Fruit fly (Drosophila melanogaster): ENCODE data around the gene Aven.

The Aven gene

dm6 chrX:12629564-12629963 is at the start of gene Aven, which contains the start of gene CG2540:
Gene Aven, minus strand, starts transcription at chrX:12629640.
Gene CG2540, plus strand, starts transcription at chrX:12629878.
- no peak for TF ChIP-seq Rel (GFP tag; optimal IDR thresholded peaks at IDR 0.05)
- TF ChIP-seq Rel (tag; optimal IDR thresholded peaks at IDR 0.05): peak; percentile 79
- peak; percentile 88 for TF ChIP-seq Sp1 (GFP tag; optimal IDR thresholded peaks at IDR 0.05)
- peak; percentile 69 for TF ChIP-seq sage (GFP tag; optimal IDR thresholded peaks at IDR 0.05)
- no peak for TF ChIP-seq CG32264 (GFP tag; optimal IDR thresholded peaks at IDR 0.05)
- TF ChIP-seq woc (GFP tag; optimal IDR thresholded peaks at IDR 0.05): peak; percentile 54
- TF ChIP-seq ey (GFP tag; optimal IDR thresholded peaks at IDR 0.05): peak; percentile 19
- peak; percentile 39 for TF ChIP-seq Hnf4 (GFP tag; optimal IDR thresholded peaks at IDR 0.05)
- peak; percentile 70 for TF ChIP-seq psq (GFP tag; optimal IDR thresholded peaks at IDR 0.05)
- peak; percentile 71 for TF ChIP-seq OdsH (GFP tag; optimal IDR thresholded peaks at IDR 0.05)
- no peak for TF ChIP-seq CrebA (GFP tag; optimal IDR thresholded peaks at IDR 0.05; ENCODE audit: borderline replicate concordance)
- TF ChIP-seq h (GFP tag; optimal IDR thresholded peaks at IDR 0.05): peak; percentile 59
- TF ChIP-seq dmrt93B (GFP tag; optimal IDR thresholded peaks at IDR 0.05): peak; percentile 53
- TF ChIP-seq dl (GFP tag; optimal IDR thresholded peaks at IDR 0.05; ENCODE audit: insufficient read depth in 1 of 2, partially characterized antibody in 2 of 2): no peak
- TF ChIP-seq fru (GFP tag; optimal IDR thresholded peaks at IDR 0.05): peak; percentile 65
- no peak for TF ChIP-seq Dfd (GFP tag; optimal IDR thresholded peaks at IDR 0.05)
- TF ChIP-seq Dif (GFP tag; optimal IDR thresholded peaks at IDR 0.05; ENCODE audit: partially characterized antibody): no peak
- TF ChIP-seq rgr (GFP tag; optimal IDR thresholded peaks at IDR 0.05): peak; percentile 75
- peak; percentile 80 for TF ChIP-seq CG9705 (GFP tag; optimal IDR thresholded peaks at IDR 0.05)
- TF ChIP-seq sv (GFP tag; optimal IDR thresholded peaks at IDR 0.05): peak; percentile 37
- TF ChIP-seq br (GFP tag; optimal IDR thresholded peaks at IDR 0.05): peak; percentile 43
- TF ChIP-seq foxo (GFP tag; optimal IDR thresholded peaks at IDR 0.05): peak in 1 of 2 experiments; percentile 82
- peak; percentile 89 for TF ChIP-seq HLH106 (tag; optimal IDR thresholded peaks at IDR 0.05)

- TF ChIP-seq CG9705 (GFP tag; optimal IDR thresholded peaks at IDR 0.05): no peak
- TF ChIP-seq fru (GFP tag; optimal IDR thresholded peaks at IDR 0.05): peak; percentile 54
- no peak for TF ChIP-seq CG32264 (GFP tag; optimal IDR thresholded peaks at IDR 0.05)
- peak; percentile 81 for TF ChIP-seq psq (GFP tag; optimal IDR thresholded peaks at IDR 0.05)
- peak in 1 of 2 experiments; percentile 4 for TF ChIP-seq foxo (GFP tag; optimal IDR thresholded peaks at IDR 0.05)
- peak; percentile 6 for TF ChIP-seq Hnf4 (GFP tag; optimal IDR thresholded peaks at IDR 0.05)
- TF ChIP-seq ey (GFP tag; optimal IDR thresholded peaks at IDR 0.05): no peak
- peak; percentile 73 for TF ChIP-seq Sp1 (GFP tag; optimal IDR thresholded peaks at IDR 0.05)
- TF ChIP-seq CrebA (GFP tag; optimal IDR thresholded peaks at IDR 0.05; ENCODE audit: borderline replicate concordance): peak; percentile 58
- TF ChIP-seq Jra (GFP tag; optimal IDR thresholded peaks at IDR 0.05): peak; percentile 39
- TF ChIP-seq sage (GFP tag; optimal IDR thresholded peaks at IDR 0.05): peak; percentile 29
- peak; percentile 72 for TF ChIP-seq jim (GFP tag; optimal IDR thresholded peaks at IDR 0.05)
- TF ChIP-seq Dfd (GFP tag; optimal IDR thresholded peaks at IDR 0.05): peak; percentile 63
- TF ChIP-seq rgr (GFP tag; optimal IDR thresholded peaks at IDR 0.05): no peak
- peak; percentile 6 for TF ChIP-seq br (GFP tag; optimal IDR thresholded peaks at IDR 0.05)
- TF ChIP-seq Rel (GFP tag; optimal IDR thresholded peaks at IDR 0.05): peak; percentile 59
- peak; percentile 41 for TF ChIP-seq Rel (tag; optimal IDR thresholded peaks at IDR 0.05)
- TF ChIP-seq brk (GFP tag; optimal IDR thresholded peaks at IDR 0.05): peak; percentile 38
- TF ChIP-seq Dif (GFP tag; optimal IDR thresholded peaks at IDR 0.05; ENCODE audit: partially characterized antibody): no peak
- no peak for TF ChIP-seq OdsH (GFP tag; optimal IDR thresholded peaks at IDR 0.05)
- TF ChIP-seq HLH106 (tag; optimal IDR thresholded peaks at IDR 0.05): peak; percentile 7
- TF ChIP-seq woc (GFP tag; optimal IDR thresholded peaks at IDR 0.05): peak; percentile 18
Observed at dm6 chrX:12676554-12677336, 47.3 kb upstream of the Aven start.

dm6 chrX:12675798-12676553 is 46.5 kb upstream of the Aven start:
- no peak for TF ChIP-seq dmrt93B (GFP tag; optimal IDR thresholded peaks at IDR 0.05)
- TF ChIP-seq Myc (optimal IDR thresholded peaks at IDR 0.05): no peak
- no peak for TF ChIP-seq Sp1 (GFP tag; optimal IDR thresholded peaks at IDR 0.05)
- no peak for TF ChIP-seq CG9705 (GFP tag; optimal IDR thresholded peaks at IDR 0.05)
- TF ChIP-seq CG32264 (GFP tag; optimal IDR thresholded peaks at IDR 0.05): no peak
- TF ChIP-seq sv (GFP tag; optimal IDR thresholded peaks at IDR 0.05): no peak
- TF ChIP-seq Rel (GFP tag; optimal IDR thresholded peaks at IDR 0.05): no peak
- peak; percentile 76 for TF ChIP-seq Rel (tag; optimal IDR thresholded peaks at IDR 0.05)
- no peak for TF ChIP-seq dl (GFP tag; optimal IDR thresholded peaks at IDR 0.05; ENCODE audit: insufficient read depth in 1 of 2, partially characterized antibody in 2 of 2)

- TF ChIP-seq lola (GFP tag; optimal IDR thresholded peaks at IDR 0.05) (no peak), usp (GFP tag; optimal IDR thresholded peaks at IDR 0.05) (no peak), Sp1 (GFP tag; optimal IDR thresholded peaks at IDR 0.05) (peak; percentile 4), N (GFP tag; optimal IDR thresholded peaks at IDR 0.05) (no peak), ey (GFP tag; optimal IDR thresholded peaks at IDR 0.05) (no peak), Hr78 (GFP tag; optimal IDR thresholded peaks at IDR 0.05) (no peak), sv (GFP tag; optimal IDR thresholded peaks at IDR 0.05) (no peak), Hr83 (GFP tag; optimal IDR thresholded peaks at IDR 0.05; ENCODE audit: poor library complexity, severe bottlenecking) (no peak), brk (GFP tag; optimal IDR thresholded peaks at IDR 0.05) (no peak), sage (GFP tag; optimal IDR thresholded peaks at IDR 0.05) (peak; percentile 48), CG32264 (GFP tag; optimal IDR thresholded peaks at IDR 0.05) (no peak), Rel (GFP tag; optimal IDR thresholded peaks at IDR 0.05) (peak; percentile 39), Rel (tag; optimal IDR thresholded peaks at IDR 0.05) (no peak), foxo (GFP tag; optimal IDR thresholded peaks at IDR 0.05) (peak in 1 of 2 experiments; percentile 13), Vsx2 (GFP tag; optimal IDR thresholded peaks at IDR 0.05; ENCODE audit: partially characterized antibody) (no peak), Dif (GFP tag; optimal IDR thresholded peaks at IDR 0.05; ENCODE audit: partially characterized antibody) (no peak), Jra (GFP tag; optimal IDR thresholded peaks at IDR 0.05) (no peak), h (GFP tag; optimal IDR thresholded peaks at IDR 0.05) (peak; percentile 27), br (GFP tag; optimal IDR thresholded peaks at IDR 0.05) (peak; percentile 3), Abd-B (GFP tag; optimal IDR thresholded peaks at IDR 0.05) (no peak), Hnf4 (GFP tag; optimal IDR thresholded peaks at IDR 0.05) (no peak), jim (GFP tag; optimal IDR thresholded peaks at IDR 0.05) (no peak)
Observed at dm6 chrX:12675284-12675683, 45.8 kb upstream of the Aven start.
